Worm (Caenorhabditis elegans) whole organism, L4 larva: ENCODE data around the gene col-157.

Source experiments
- Y75B8A.6 ChIP-seq: fragments of 200-800 bp; sonication (Bioruptor generic); IDR thresholded peaks from 2 replicates; pipeline ENCODE4 v1.3.6; 2022; ENCODE audit warnings: missing genetic modification reagents, missing genetic modification characterization, missing compliant biosample characterization
- fkh-10 ChIP-seq: fragments of 150-350 bp; optimal IDR thresholded peaks from 2 replicates; lab custom pipeline; 2014; ENCODE audit warnings: missing biosample characterization, missing genetic modification reagents, missing genetic modification characterization
- fos-1 ChIP-seq: fragments of 150-350 bp; optimal IDR thresholded peaks from 2 replicates; lab custom pipeline; 2014; ENCODE audit warnings: missing biosample characterization, missing genetic modification characterization
- madf-9 ChIP-seq: fragments of 200-800 bp; sonication (Bioruptor generic); conservative IDR thresholded peaks from 2 replicates; pipeline ENCODE4 v1.3.6; 2022; ENCODE audit warnings: missing genetic modification reagents, missing genetic modification characterization, missing compliant biosample characterization
- mdt-29 ChIP-seq: fragments of 200-800 bp; sonication (Bioruptor generic); IDR thresholded peaks from 2 replicates; pipeline ENCODE4 v1.3.6; 2022; ENCODE audit warnings: missing genetic modification reagents, missing genetic modification characterization, missing compliant biosample characterization
- saeg-2 ChIP-seq: fragments of 200-800 bp; sonication (Bioruptor generic); IDR thresholded peaks from 2 replicates; pipeline ENCODE4 v1.3.6; 2022; ENCODE audit warnings: missing genetic modification reagents, missing genetic modification characterization, missing compliant biosample characterization
- skn-1 ChIP-seq: fragments of 150-350 bp; optimal IDR thresholded peaks from 2 replicates; lab custom pipeline; 2014; ENCODE audit warnings: missing biosample characterization, missing genetic modification characterization
- ztf-11 ChIP-seq: fragments of 150-350 bp; optimal IDR thresholded peaks from 2 replicates; lab custom pipeline; 2014; ENCODE audit warnings: missing biosample characterization, missing genetic modification characterization

- TF ChIP-seq madf-9 (GFP tag; lab: Robert Waterston, UW) (no peak), ztf-11 (tag; lab: Kevin White, UChicago) (no peak), skn-1 (tag; lab: Kevin White, UChicago) (no peak), saeg-2 (GFP tag; lab: Robert Waterston, UW) (no peak), mdt-29 (no peak), fos-1 (tag; lab: Kevin White, UChicago) (no peak), fkh-10 (GFP tag; lab: Kevin White, UChicago) (no peak), Y75B8A.6 (GFP tag; lab: Robert Waterston, UW) (no peak)
Observed at ce11 chrV:11449404-11449803, 34.4 kb upstream of the col-157 start.
